Fruit fly (Drosophila melanogaster): ENCODE results near the gene CG31459.

The CG31459 gene

dm6 chr3R:19890340-19890998 lies 49.8 kb downstream of the CG31459 start, which contains the start of gene CG4733:
TSS of gene CG4733 (plus strand) at chr3R:19890689.
- peak; percentile 2 for TF ChIP-seq CG17801 (GFP tag; optimal IDR thresholded peaks at IDR 0.05; ENCODE audit: partially characterized antibody)

DNA sequence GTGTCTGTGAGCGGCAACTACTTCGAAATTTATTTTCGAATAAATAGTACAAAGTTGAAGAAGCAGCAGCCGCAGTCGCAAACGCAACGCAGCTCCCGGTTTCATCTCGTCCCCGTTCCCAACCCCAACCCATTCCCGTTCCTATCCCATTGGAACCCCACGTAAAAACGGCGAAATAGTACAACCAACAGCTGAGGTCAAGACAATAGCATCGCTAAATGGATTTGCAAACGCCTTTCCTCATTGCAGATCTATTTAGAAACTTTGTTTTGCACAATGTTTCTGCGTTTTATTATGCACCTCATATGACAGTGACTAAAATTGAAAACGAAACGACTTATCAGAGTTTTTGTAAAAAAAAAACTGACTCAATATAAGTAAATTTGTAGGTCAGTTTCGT lies 50.7 kb downstream of the CG31459 start:
- no peak for TF ChIP-seq CG17801 (GFP tag; optimal IDR thresholded peaks at IDR 0.05; ENCODE audit: partially characterized antibody)

Data from ovary, adult (tissue).